Fruit fly (Drosophila melanogaster) ovary, adult (tissue): ENCODE results near the gene CG43680.
A peak's percentile ranks its signal among the peaks of the same experiment; 100 is the strongest.

Source experiments
- CG17801 ChIP-seq: fragments of 200-800 bp; optimal IDR thresholded peaks from 2 replicates; lab custom pipeline; 2019; ENCODE audit warnings: missing biosample characterization, mild to moderate bottlenecking, missing genetic modification characterization, moderate library complexity; ENCODE audit not compliant: partially characterized antibody

CG43680 gene

DNA sequence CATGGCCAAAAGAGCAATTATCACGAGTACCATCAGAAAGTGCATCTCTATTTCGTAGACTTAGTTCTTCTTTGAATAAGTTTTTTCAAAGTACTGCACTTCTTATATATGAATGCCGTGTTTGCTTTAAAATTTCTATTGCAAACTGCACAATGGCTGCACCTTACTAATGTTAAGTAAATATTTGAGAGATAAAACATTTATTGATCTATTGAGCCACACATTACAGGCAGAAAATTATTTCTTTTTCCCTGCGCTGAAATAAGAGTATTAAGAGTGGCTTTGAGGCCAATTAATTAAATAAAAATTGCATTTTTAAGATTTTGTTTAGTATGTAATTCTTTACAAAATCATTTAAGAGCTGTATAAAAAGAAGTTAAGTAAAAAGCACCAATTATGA is at the start of gene CG43680:
TSS of gene CG43680 (minus strand) at position 101 of the 400 bp plus-strand sequence.
- TF ChIP-seq CG17801 (GFP tag; lab: Kevin White, UChicago), result no peak

DNA sequence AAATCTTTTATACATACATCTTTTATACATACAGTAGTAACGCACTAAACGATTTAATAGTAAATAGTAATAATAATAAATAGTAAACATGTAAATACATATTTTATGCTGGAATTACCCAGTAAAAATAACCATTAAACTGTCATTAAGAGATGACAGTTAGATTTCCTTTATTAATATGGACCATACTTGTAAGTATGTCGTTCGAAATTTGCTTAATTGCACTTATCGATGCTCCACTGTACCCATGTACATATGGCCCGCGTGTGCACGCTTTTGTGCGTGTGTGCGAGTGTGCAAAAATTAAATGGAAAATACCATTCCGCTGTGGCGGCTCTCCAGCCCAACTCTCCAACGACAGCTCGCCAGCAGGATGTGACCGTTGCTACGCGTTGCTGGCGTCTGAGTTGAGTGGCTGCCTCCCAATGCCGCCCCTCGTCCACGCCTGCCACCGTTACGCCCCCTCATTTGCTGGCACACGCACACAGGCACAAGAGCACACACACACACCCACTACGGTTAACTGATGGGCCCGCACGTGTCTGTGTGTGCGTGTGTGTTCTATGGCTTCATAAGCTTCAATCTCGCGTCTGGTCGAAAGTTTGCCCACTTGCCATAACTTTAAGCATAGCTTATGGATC is 49.6 kb upstream of the CG43680 start:
- no peak for TF ChIP-seq CG17801 (GFP tag; lab: Kevin White, UChicago)

DNA sequence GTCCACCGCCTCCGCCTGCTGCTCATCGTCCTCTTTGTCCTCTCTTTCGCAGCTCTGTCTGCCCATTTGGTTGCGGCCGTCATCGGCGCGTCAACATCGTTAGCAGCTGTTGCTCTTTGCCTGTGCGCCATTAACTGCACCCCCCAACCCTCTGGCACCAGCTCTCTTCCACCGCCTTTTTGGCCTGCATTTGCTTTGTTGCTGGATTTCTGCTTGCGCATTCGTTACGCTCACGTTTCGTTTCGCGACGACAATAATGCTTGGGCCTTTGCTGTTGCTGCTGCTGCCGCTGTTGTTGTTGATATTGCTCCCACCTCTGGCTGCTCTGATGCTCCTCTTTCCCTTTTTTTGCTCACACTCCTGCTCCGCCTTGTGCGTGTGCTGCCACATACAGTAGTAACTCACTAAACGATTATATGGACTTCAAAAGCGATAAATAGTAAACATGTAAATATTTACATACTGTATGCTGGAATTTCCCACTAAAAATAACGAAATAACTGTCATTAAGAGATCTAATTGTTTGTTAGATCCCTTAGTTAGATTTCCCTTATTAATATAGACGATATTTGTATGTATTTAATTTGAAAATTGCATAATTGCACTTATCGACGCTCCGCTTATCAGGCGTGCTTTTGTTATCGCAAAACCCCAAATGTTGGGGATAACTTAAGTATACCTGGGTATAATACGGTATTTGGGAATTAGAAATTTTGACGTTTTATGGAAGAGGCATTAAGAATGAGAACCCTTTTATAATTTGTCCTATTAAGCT is 48.7 kb upstream of the CG43680 start:
- no peak for TF ChIP-seq CG17801 (GFP tag; lab: Kevin White, UChicago)

dm6 chr3L:15100983-15101382 is 47.8 kb upstream of the CG43680 start:
- no peak for TF ChIP-seq CG17801 (GFP tag; lab: Kevin White, UChicago)

dm6 chr3L:15099541-15099940 is 46.4 kb upstream of the CG43680 start:
- no peak for TF ChIP-seq CG17801 (GFP tag; lab: Kevin White, UChicago)

dm6 chr3L:15098659-15099512 is 45.7 kb upstream of the CG43680 start:
- TF ChIP-seq CG17801 (GFP tag; lab: Kevin White, UChicago), result peak; percentile 86

- no peak for TF ChIP-seq CG17801 (GFP tag; lab: Kevin White, UChicago)
These were observed 44.8 kb upstream of the CG43680 start, which contains the start of gene Ctps for dm6 chr3L:15097878-15098520. Gene Ctps (plus strand): TSS chr3L:15097914.

dm6 chr3L:15094589-15095288 is 41.6 kb upstream of the CG43680 start, which contains the start of the genes sstn, Plp and GlyRS:
Gene sstn (minus strand): TSS chr3L:15094719.
Gene Plp (minus strand): TSS chr3L:15094724.
Gene GlyRS (plus strand): TSS chr3L:15095142.
- no peak for TF ChIP-seq CG17801 (GFP tag; lab: Kevin White, UChicago)

DNA sequence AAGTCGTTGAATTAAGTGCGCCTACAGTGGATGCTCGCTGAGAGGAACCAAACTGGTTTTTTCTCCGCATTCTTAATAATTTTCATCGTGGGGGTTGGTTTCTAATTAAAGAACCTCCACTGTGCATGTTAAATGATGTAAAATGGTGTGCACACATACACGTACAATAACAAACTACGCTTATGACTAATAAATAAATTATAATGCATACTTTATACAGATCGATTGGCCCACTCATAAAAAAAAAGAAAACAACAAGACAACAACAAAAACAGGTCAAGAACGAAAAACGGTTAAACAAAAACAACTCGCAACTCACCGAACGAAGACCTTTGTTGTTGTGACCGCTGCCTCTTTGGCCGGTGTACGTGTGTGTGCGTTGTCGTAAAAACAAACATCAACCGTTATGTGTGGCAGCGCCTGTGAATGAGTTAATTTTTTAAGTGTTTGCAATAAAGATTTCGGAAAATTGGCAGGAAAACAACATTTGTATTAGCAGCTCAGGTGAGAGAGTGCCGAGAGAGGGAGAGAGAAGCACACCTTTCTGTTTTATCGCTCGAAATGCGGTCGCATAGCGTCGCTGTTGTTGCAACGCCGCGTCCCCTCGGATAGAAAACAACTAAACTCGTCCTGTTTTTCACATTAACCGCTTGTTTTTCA is 40.9 kb upstream of the CG43680 start:
- TF ChIP-seq CG17801 (GFP tag; lab: Kevin White, UChicago), result peak; percentile 44

DNA sequence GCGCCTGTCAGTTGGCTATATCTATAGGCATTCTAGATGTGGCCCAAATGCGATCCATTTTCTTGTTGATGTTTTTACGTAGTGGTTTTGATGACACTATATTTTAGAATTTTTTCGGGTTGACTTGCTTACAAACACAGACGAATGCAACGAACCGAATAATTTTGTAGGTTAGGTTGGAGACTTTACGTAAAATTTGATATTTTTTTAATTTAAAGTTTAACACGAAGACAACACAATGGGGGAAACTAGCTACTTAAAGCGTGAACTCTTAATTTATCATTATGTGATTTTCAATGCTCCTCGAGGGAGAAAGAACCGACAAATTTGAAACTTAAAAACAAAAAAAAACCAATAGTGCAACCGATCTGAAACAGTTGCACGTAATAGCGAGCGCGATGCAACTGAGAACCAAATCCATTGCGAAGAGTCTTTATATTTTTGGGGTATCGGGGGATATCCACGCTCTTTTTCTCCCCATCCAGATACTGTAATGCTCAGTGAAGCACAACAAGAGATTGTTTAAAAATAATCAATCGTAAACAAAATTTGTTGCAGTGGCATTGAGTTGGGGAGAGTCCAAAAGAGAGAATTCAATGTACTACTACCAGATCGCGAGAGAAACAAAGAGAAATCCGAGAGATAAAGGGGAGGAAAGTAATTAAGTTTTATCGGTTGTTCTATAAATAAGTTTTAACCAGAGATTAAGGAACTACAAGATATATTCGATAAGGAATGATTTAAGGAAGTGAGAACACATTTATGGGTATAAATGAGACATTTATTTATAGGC is 36.9 kb upstream of the CG43680 start:
- TF ChIP-seq CG17801 (GFP tag; lab: Kevin White, UChicago), result no peak

DNA sequence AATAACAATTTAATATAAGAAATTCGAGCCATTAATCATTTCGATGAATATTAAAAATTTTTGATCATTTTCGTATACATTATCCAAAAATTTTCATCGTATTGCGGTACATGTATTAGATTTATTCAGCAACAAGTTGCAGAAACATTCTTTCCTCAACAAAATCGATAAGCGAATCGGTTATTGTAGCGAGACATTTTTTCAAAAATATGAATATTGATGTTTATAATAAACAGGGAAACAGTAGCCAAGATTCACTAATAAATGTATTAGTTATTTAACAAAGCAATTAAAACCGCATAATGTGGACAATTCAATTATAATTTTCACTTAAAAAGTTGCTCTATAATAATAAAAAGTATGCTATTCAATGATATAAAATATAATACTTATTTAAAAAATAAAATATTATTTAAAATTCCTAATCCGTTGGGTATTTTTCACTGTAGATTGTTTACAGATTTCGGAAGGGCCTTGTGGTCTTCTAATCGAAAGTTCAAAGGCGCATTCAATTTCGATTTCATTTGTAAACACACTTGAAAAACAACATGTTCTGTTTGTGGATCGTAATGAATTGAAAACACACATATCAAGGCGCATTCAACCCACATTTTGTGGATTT is 36.0 kb upstream of the CG43680 start:
- no peak for TF ChIP-seq CG17801 (GFP tag; lab: Kevin White, UChicago)

DNA sequence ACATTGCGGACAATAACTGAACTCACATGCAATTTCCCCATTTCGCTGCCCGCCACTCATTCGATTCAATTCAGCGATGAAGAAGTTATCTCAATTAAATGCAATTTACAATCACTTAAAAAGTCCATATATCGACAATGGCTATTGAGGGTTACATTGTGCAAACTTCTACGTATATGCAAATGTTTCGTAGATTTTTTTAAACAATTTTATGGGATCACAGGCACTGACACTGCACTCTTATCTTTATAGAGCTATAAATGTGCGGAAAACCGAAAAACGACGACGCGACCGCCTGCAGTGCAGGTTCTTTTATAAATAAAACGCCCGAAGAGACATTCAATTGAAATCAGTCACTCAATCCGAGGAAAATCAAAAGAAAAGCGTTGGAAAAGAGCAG is 35.1 kb upstream of the CG43680 start:
- no peak for TF ChIP-seq CG17801 (GFP tag; lab: Kevin White, UChicago)
